Worm (Caenorhabditis elegans) whole organism, mixed stage, embryonic: ENCODE results near the gene riok-3.

Source experiments
- blmp-1 ChIP-seq: fragments of 150-350 bp; optimal IDR thresholded peaks from 2 replicates; lab custom pipeline; 2014; ENCODE audit warnings: missing biosample characterization, missing genetic modification characterization
- elt-1 ChIP-seq: sonication (generic microtip); optimal IDR thresholded peaks from 2 replicates; lab custom pipeline; 2017; ENCODE audit warnings: missing genetic modification characterization, mild to moderate bottlenecking, missing compliant biosample characterization, antibody characterized with exemption, moderate library complexity, borderline replicate concordance; ENCODE audit not compliant: insufficient read depth
- elt-3 ChIP-seq: fragments of 150-350 bp; optimal IDR thresholded peaks from 2 replicates; lab custom pipeline; 2014; ENCODE audit warnings: missing biosample characterization, missing genetic modification characterization
- mab-5 ChIP-seq: fragments of 150-350 bp; optimal IDR thresholded peaks from 2 replicates; lab custom pipeline; 2014; ENCODE audit warnings: missing biosample characterization, missing genetic modification characterization
- nhr-12 ChIP-seq: fragments of 150-350 bp; optimal IDR thresholded peaks from 2 replicates; lab custom pipeline; 2014; ENCODE audit warnings: missing biosample characterization, missing genetic modification characterization
- nhr-237 ChIP-seq: fragments of 150-350 bp; optimal IDR thresholded peaks from 2 replicates; lab custom pipeline; 2014; ENCODE audit warnings: missing biosample characterization, missing genetic modification characterization
- nhr-28 ChIP-seq: fragments of 150-350 bp; optimal IDR thresholded peaks from 2 replicates; lab custom pipeline; 2014; ENCODE audit warnings: missing biosample characterization, missing genetic modification characterization
- pha-4 ChIP-seq: fragments of 150-350 bp; optimal IDR thresholded peaks from 2 replicates; lab custom pipeline; 2018; ENCODE audit warnings: missing biosample characterization, missing genetic modification reagents, missing genetic modification characterization
- snpc-4 ChIP-seq: fragments of 150-350 bp; optimal IDR thresholded peaks from 2 replicates; lab custom pipeline; 2014; ENCODE audit warnings: missing biosample characterization, missing genetic modification characterization
- sptf-1 ChIP-seq: sonication (generic microtip); optimal IDR thresholded peaks from 2 replicates; lab custom pipeline; 2017; ENCODE audit warnings: mild to moderate bottlenecking, missing genetic modification characterization, moderate library complexity, missing compliant biosample characterization
- unc-120 ChIP-seq: sonication (generic microtip); optimal IDR thresholded peaks from 2 replicates; lab custom pipeline; 2017; ENCODE audit warnings: missing genetic modification characterization, missing compliant biosample characterization; ENCODE audit not compliant: poor library complexity, severe bottlenecking
- unc-39 ChIP-seq: fragments of 150-350 bp; optimal IDR thresholded peaks from 2 replicates; lab custom pipeline; 2014; ENCODE audit warnings: missing biosample characterization, missing genetic modification characterization
- unc-62 ChIP-seq: fragments of 150-350 bp; optimal IDR thresholded peaks from 2 replicates; lab custom pipeline; 2014; ENCODE audit warnings: missing biosample characterization, missing genetic modification reagents, missing genetic modification characterization

- TF ChIP-seq unc-62, result no peak
- no peak for TF ChIP-seq sptf-1 (tag; lab: Kevin White, UChicago)
- TF ChIP-seq nhr-12 (tag; lab: Kevin White, UChicago), result no peak
- no peak for TF ChIP-seq unc-39
- TF ChIP-seq nhr-28 (tag; lab: Kevin White, UChicago), result no peak
- no peak for TF ChIP-seq elt-3 (tag; lab: Kevin White, UChicago)
- no peak for TF ChIP-seq blmp-1
- no peak for TF ChIP-seq unc-120
- TF ChIP-seq pha-4 (tag; lab: Kevin White, UChicago), result no peak
- no peak for TF ChIP-seq elt-1 (tag; lab: Kevin White, UChicago)
- TF ChIP-seq mab-5 (tag; lab: Kevin White, UChicago), result no peak
- TF ChIP-seq nhr-237 (tag; lab: Kevin White, UChicago), result no peak
- no peak for TF ChIP-seq snpc-4 (tag; lab: Kevin White, UChicago)
These were observed 38.9 kb upstream of the riok-3 start, which contains the start of gene K11H3.5 for ce11 chrIII:9843715-9844114.
